Worm (Caenorhabditis elegans): ENCODE data around the gene F13A2.4.

ce11 chrV:4382298-4382697 lies 17.7 kb downstream of the F13A2.4 start, which contains the start of gene F13A2.1:
- TF ChIP-seq ces-1 (GFP tag; optimal IDR thresholded peaks at IDR 0.05) (no peak), skn-1 (tag; optimal IDR thresholded peaks at IDR 0.05) (no peak), egl-27 (tag; optimal IDR thresholded peaks at IDR 0.05) (no peak), zfp-3 (GFP tag; conservative IDR thresholded peaks at IDR 0.05) (no peak), lin-13 (GFP tag; optimal IDR thresholded peaks at IDR 0.05) (no peak), snpc-4 (tag; optimal IDR thresholded peaks at IDR 0.05) (no peak), fkh-10 (GFP tag; optimal IDR thresholded peaks at IDR 0.05) (no peak), nhr-237 (tag; optimal IDR thresholded peaks at IDR 0.05) (no peak), unc-130 (GFP tag; optimal IDR thresholded peaks at IDR 0.05) (no peak), nhr-28 (tag; optimal IDR thresholded peaks at IDR 0.05) (no peak), gei-8 (GFP tag; optimal IDR thresholded peaks at IDR 0.05) (no peak), lim-7 (GFP tag; IDR thresholded peaks at IDR 0.05) (no peak), unc-62 (GFP tag; optimal IDR thresholded peaks at IDR 0.05 in 1 of 2) (no peak), unc-62 (tag; optimal IDR thresholded peaks at IDR 0.05) (no peak)
